Worm (Caenorhabditis elegans) whole organism, midembryonic: ENCODE measurements around the gene tag-290.

Experiments
- flt-1 ChIP-seq: fragments of 200-800 bp; sonication (Bioruptor generic); IDR thresholded peaks from 2 replicates; pipeline ENCODE4 v1.3.6; 2022; ENCODE audit warnings: missing genetic modification characterization, missing compliant biosample characterization
- klf-2 ChIP-seq: fragments of 200-800 bp; sonication (Bioruptor generic); conservative IDR thresholded peaks from 2 replicates; pipeline ENCODE4 v1.3.6; 2022; ENCODE audit warnings: missing genetic modification reagents, missing genetic modification characterization, missing compliant biosample characterization
- med-1 ChIP-seq: sonication (generic microtip); optimal IDR thresholded peaks from 2 replicates; lab custom pipeline; 2017; ENCODE audit warnings: missing genetic modification characterization, mild to moderate bottlenecking, missing compliant biosample characterization, antibody characterized with exemption, missing genetic modification reagents; ENCODE audit not compliant: insufficient read depth
- ztf-23 ChIP-seq: fragments of 200-800 bp; sonication (Bioruptor generic); IDR thresholded peaks from 2 replicates; pipeline ENCODE4 v1.3.6; 2022; ENCODE audit warnings: missing genetic modification reagents, missing genetic modification characterization, missing compliant biosample characterization

DNA sequence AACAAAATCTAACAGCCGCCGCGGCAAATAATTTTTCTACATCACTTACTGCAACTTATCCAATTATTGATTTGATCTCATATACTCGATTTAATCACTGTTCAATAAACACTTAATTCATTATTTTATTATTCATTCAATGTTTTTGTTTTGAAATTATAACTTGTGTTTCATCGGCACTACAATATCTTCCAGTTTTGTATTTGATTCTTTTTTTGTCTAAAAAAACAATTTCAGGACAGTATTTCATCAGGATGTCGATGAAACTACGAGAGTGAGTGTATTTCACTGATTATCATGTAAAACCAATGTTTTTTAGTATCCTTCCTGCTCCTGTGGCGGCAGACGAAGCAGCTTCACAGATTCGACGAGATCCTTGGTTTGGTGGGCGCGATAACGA is 32.1 kb downstream of the tag-290 start, which contains the start of gene skp-1:
- TF ChIP-seq ztf-23 (GFP tag; lab: Robert Waterston, UW) (no peak), klf-2 (no peak), med-1 (GFP tag; lab: Kevin White, UChicago) (no peak), flt-1 (no peak)
